Worm (Caenorhabditis elegans) whole organism, midembryonic: ENCODE measurements around the gene nac-3.

Experiments used
- T22C8.4 ChIP-seq: fragments of 200-800 bp; sonication (Bioruptor generic); IDR thresholded peaks from 2 replicates; pipeline ENCODE4 v1.3.6; 2022; ENCODE audit warnings: missing genetic modification characterization, missing compliant biosample characterization
- cog-1 ChIP-seq: sonication (generic microtip); optimal IDR thresholded peaks from 2 replicates; lab custom pipeline; 2016; ENCODE audit warnings: missing genetic modification characterization, missing compliant biosample characterization
- flt-1 ChIP-seq: fragments of 200-800 bp; sonication (Bioruptor generic); IDR thresholded peaks from 2 replicates; pipeline ENCODE4 v1.3.6; 2022; ENCODE audit warnings: missing genetic modification characterization, missing compliant biosample characterization
- klf-2 ChIP-seq: fragments of 200-800 bp; sonication (Bioruptor generic); conservative IDR thresholded peaks from 2 replicates; pipeline ENCODE4 v1.3.6; 2022; ENCODE audit warnings: missing genetic modification reagents, missing genetic modification characterization, missing compliant biosample characterization
- med-1 ChIP-seq: sonication (generic microtip); optimal IDR thresholded peaks from 2 replicates; lab custom pipeline; 2017; ENCODE audit warnings: missing genetic modification characterization, mild to moderate bottlenecking, missing compliant biosample characterization, antibody characterized with exemption, missing genetic modification reagents; ENCODE audit not compliant: insufficient read depth
- ref-1 ChIP-seq: fragments of 200-800 bp; sonication (Bioruptor generic); conservative IDR thresholded peaks from 2 replicates; pipeline ENCODE4 v1.3.6; 2022; ENCODE audit warnings: missing genetic modification reagents, missing genetic modification characterization, missing compliant biosample characterization
- tab-1 ChIP-seq: fragments of 200-800 bp; sonication (Bioruptor generic); IDR thresholded peaks from 2 replicates; pipeline ENCODE4 v1.3.6; 2022; ENCODE audit warnings: missing genetic modification characterization, missing compliant biosample characterization
- ztf-23 ChIP-seq: fragments of 200-800 bp; sonication (Bioruptor generic); IDR thresholded peaks from 2 replicates; pipeline ENCODE4 v1.3.6; 2022; ENCODE audit warnings: missing genetic modification reagents, missing genetic modification characterization, missing compliant biosample characterization
- ztf-29 ChIP-seq: fragments of 200-800 bp; sonication (Bioruptor generic); IDR thresholded peaks from 2 replicates; pipeline ENCODE4 v1.3.6; 2022; ENCODE audit warnings: missing genetic modification reagents, missing genetic modification characterization, missing compliant biosample characterization

Gene nac-3

ce11 chrIII:10187840-10188239 lies 35.2 kb downstream of the nac-3 start:
- TF ChIP-seq ref-1 (GFP tag; lab: Robert Waterston, UW) (no peak), cog-1 (tag; lab: Kevin White, UChicago) (no peak), ztf-29 (GFP tag; lab: Robert Waterston, UW) (0 out of 2 replicates have a peak, but pooled peaks have one; percentile 13)

ce11 chrIII:10188912-10189311 lies 36.3 kb downstream of the nac-3 start, which contains the start of gene epac-1:
epac-1 (plus strand) TSS chrIII:10189212.
- TF ChIP-seq ztf-29 (GFP tag; lab: Robert Waterston, UW) = no peak
- TF ChIP-seq T22C8.4 (GFP tag; lab: Robert Waterston, UW) = no peak
- TF ChIP-seq tab-1 (GFP tag; lab: Robert Waterston, UW) = no peak
- no peak for TF ChIP-seq flt-1 (GFP tag; lab: Robert Waterston, UW)
- no peak for TF ChIP-seq cog-1 (tag; lab: Kevin White, UChicago)
- no peak for TF ChIP-seq ztf-23 (GFP tag; lab: Robert Waterston, UW)

- TF ChIP-seq med-1 (no peak), klf-2 (GFP tag; lab: Robert Waterston, UW) (no peak), tab-1 (GFP tag; lab: Robert Waterston, UW) (no peak), T22C8.4 (GFP tag; lab: Robert Waterston, UW) (no peak), cog-1 (tag; lab: Kevin White, UChicago) (no peak), ztf-23 (GFP tag; lab: Robert Waterston, UW) (no peak), flt-1 (GFP tag; lab: Robert Waterston, UW) (no peak)
These were observed 42.0 kb downstream of the nac-3 start for ce11 chrIII:10194569-10194968.

ce11 chrIII:10195911-10196310 lies 43.3 kb downstream of the nac-3 start:
- TF ChIP-seq flt-1 (GFP tag; lab: Robert Waterston, UW) (no peak), klf-2 (GFP tag; lab: Robert Waterston, UW) (no peak), T22C8.4 (GFP tag; lab: Robert Waterston, UW) (no peak), med-1 (no peak), ref-1 (GFP tag; lab: Robert Waterston, UW) (no peak), cog-1 (tag; lab: Kevin White, UChicago) (no peak), ztf-23 (GFP tag; lab: Robert Waterston, UW) (no peak), ztf-29 (GFP tag; lab: Robert Waterston, UW) (no peak)

- TF ChIP-seq flt-1 (GFP tag; lab: Robert Waterston, UW) (no peak), ref-1 (GFP tag; lab: Robert Waterston, UW) (no peak), cog-1 (tag; lab: Kevin White, UChicago) (no peak), ztf-29 (GFP tag; lab: Robert Waterston, UW) (no peak), T22C8.4 (GFP tag; lab: Robert Waterston, UW) (no peak), med-1 (no peak), klf-2 (GFP tag; lab: Robert Waterston, UW) (no peak), ztf-23 (GFP tag; lab: Robert Waterston, UW) (no peak), tab-1 (GFP tag; lab: Robert Waterston, UW) (no peak)
These were observed 44.2 kb downstream of the nac-3 start for ce11 chrIII:10196796-10197195.

- TF ChIP-seq ztf-29 (GFP tag; lab: Robert Waterston, UW) (no peak), cog-1 (tag; lab: Kevin White, UChicago) (no peak), klf-2 (GFP tag; lab: Robert Waterston, UW) (no peak), T22C8.4 (GFP tag; lab: Robert Waterston, UW) (no peak)
These were observed 44.8 kb downstream of the nac-3 start, which contains the start of gene dod-6 for ce11 chrIII:10197416-10197815. dod-6 (plus strand) TSS chrIII:10197716.

ce11 chrIII:10199052-10199451 lies 46.5 kb downstream of the nac-3 start, which contains the start of gene T20G5.8:
T20G5.8 (plus strand) TSS chrIII:10199352.
- no peak for TF ChIP-seq klf-2 (GFP tag; lab: Robert Waterston, UW)
- TF ChIP-seq ztf-23 (GFP tag; lab: Robert Waterston, UW) = no peak
- no peak for TF ChIP-seq ref-1 (GFP tag; lab: Robert Waterston, UW)
- TF ChIP-seq cog-1 (tag; lab: Kevin White, UChicago) = no peak
- no peak for TF ChIP-seq tab-1 (GFP tag; lab: Robert Waterston, UW)
- TF ChIP-seq med-1 = no peak
- no peak for TF ChIP-seq flt-1 (GFP tag; lab: Robert Waterston, UW)
- TF ChIP-seq T22C8.4 (GFP tag; lab: Robert Waterston, UW) = no peak
- no peak for TF ChIP-seq ztf-29 (GFP tag; lab: Robert Waterston, UW)

ce11 chrIII:10201235-10201634 lies 48.6 kb downstream of the nac-3 start, which contains the start of the genes T20G5.13 and T20G5.12:
T20G5.13 (minus strand) TSS chrIII:10201335.
T20G5.12 (plus strand) TSS chrIII:10201604.
- no peak for TF ChIP-seq klf-2 (GFP tag; lab: Robert Waterston, UW)

- no peak for TF ChIP-seq ztf-23 (GFP tag; lab: Robert Waterston, UW)
- TF ChIP-seq ztf-29 (GFP tag; lab: Robert Waterston, UW) = no peak
- TF ChIP-seq cog-1 (tag; lab: Kevin White, UChicago) = no peak
- TF ChIP-seq ref-1 (GFP tag; lab: Robert Waterston, UW) = no peak
- TF ChIP-seq flt-1 (GFP tag; lab: Robert Waterston, UW) = no peak
- no peak for TF ChIP-seq tab-1 (GFP tag; lab: Robert Waterston, UW)
- TF ChIP-seq klf-2 (GFP tag; lab: Robert Waterston, UW) = no peak
- no peak for TF ChIP-seq med-1
- no peak for TF ChIP-seq T22C8.4 (GFP tag; lab: Robert Waterston, UW)
These were observed 49.8 kb downstream of the nac-3 start for ce11 chrIII:10202391-10202790.
